Fruit fly (Drosophila melanogaster) whole organism, embryonic: ENCODE results near the gene sws.

ENCODE experiments used
- C15 ChIP-seq: fragments of 200-800 bp; sonication (Bioruptor generic); IDR thresholded peaks from 3 replicates; pipeline ENCODE4 v1.3.6; 2022; ENCODE audit warnings: missing biosample characterization, missing genetic modification characterization
- CG10274 ChIP-seq: fragments of 200-800 bp; sonication (Bioruptor generic); optimal IDR thresholded peaks from 3 replicates; lab custom pipeline; 2017; ENCODE audit warnings: missing biosample characterization, mild to moderate bottlenecking, missing genetic modification characterization
- CG10979 ChIP-seq: fragments of 200-800 bp; sonication (Bioruptor generic); optimal IDR thresholded peaks from 2 replicates; lab custom pipeline; 2018; ENCODE audit warnings: missing biosample characterization, mild to moderate bottlenecking, missing genetic modification characterization, moderate library complexity
- CG12744 ChIP-seq: fragments of 200-800 bp; sonication (Bioruptor generic); optimal IDR thresholded peaks from 2 replicates; lab custom pipeline; 2016; ENCODE audit warnings: missing biosample characterization, missing genetic modification characterization
- CG12942 ChIP-seq: fragments of 200-800 bp; sonication (Bioruptor generic); optimal IDR thresholded peaks from 3 replicates; lab custom pipeline; 2016; ENCODE audit warnings: missing biosample characterization, missing genetic modification characterization
- CG13287 ChIP-seq: fragments of 200-800 bp; sonication (Bioruptor generic); IDR thresholded peaks from 2 replicates; pipeline ENCODE4 v1.3.6; 2022; ENCODE audit warnings: missing biosample characterization, missing genetic modification characterization; ENCODE audit not compliant: partially characterized antibody
- CG14710 ChIP-seq: fragments of 200-800 bp; sonication (Bioruptor generic); optimal IDR thresholded peaks from 3 replicates; lab custom pipeline; 2019; ENCODE audit warnings: missing biosample characterization, mild to moderate bottlenecking, missing genetic modification characterization, moderate library complexity
- CG16779 ChIP-seq: fragments of 200-800 bp; sonication (Bioruptor generic); IDR thresholded peaks from 2 replicates; pipeline ENCODE4 v1.3.6; 2022; ENCODE audit warnings: missing biosample characterization, missing genetic modification characterization
- CG17359 ChIP-seq: fragments of 200-800 bp; sonication (Bioruptor generic); optimal IDR thresholded peaks from 3 replicates; lab custom pipeline; 2018; ENCODE audit warnings: missing biosample characterization, mild to moderate bottlenecking, missing genetic modification characterization, moderate library complexity
- CG18262 ChIP-seq: fragments of 200-800 bp; optimal IDR thresholded peaks from 3 replicates; lab custom pipeline; 2019; ENCODE audit warnings: missing biosample characterization, mild to moderate bottlenecking, missing genetic modification characterization, moderate library complexity
- CG31388 ChIP-seq: fragments of 200-800 bp; sonication (Bioruptor generic); optimal IDR thresholded peaks from 2 replicates; lab custom pipeline; 2016; ENCODE audit warnings: missing biosample characterization, missing genetic modification characterization
- CG4328 ChIP-seq: fragments of 200-800 bp; sonication (Bioruptor generic); optimal IDR thresholded peaks from 3 replicates; lab custom pipeline; 2017; ENCODE audit warnings: missing biosample characterization, missing genetic modification reagents, missing genetic modification characterization
- CG4854 ChIP-seq: fragments of 200-800 bp; sonication (Bioruptor generic); optimal IDR thresholded peaks from 2 replicates; lab custom pipeline; 2016; ENCODE audit warnings: missing biosample characterization, missing genetic modification characterization, inconsistent platforms
- CG5245 ChIP-seq: fragments of 200-800 bp; sonication (Bioruptor generic); optimal IDR thresholded peaks from 3 replicates; lab custom pipeline; 2016; ENCODE audit warnings: missing biosample characterization, missing genetic modification characterization
- CG7271 ChIP-seq: fragments of 200-800 bp; sonication (Bioruptor generic); optimal IDR thresholded peaks from 2 replicates; lab custom pipeline; 2018; ENCODE audit warnings: missing biosample characterization, mild to moderate bottlenecking, missing genetic modification characterization, moderate library complexity
- CG8281 ChIP-seq: fragments of 200-800 bp; sonication (Bioruptor generic); optimal IDR thresholded peaks from 2 replicates; lab custom pipeline; 2018; ENCODE audit warnings: missing biosample characterization, mild to moderate bottlenecking, missing genetic modification characterization, moderate library complexity
- CHES-1-like ChIP-seq: fragments of 200-800 bp; sonication (Bioruptor generic); optimal IDR thresholded peaks from 2 replicates; lab custom pipeline; 2016; ENCODE audit warnings: missing biosample characterization, missing genetic modification characterization
- CkIIα-i1 ChIP-seq: fragments of 200-800 bp; sonication (Bioruptor generic); IDR thresholded peaks from 2 replicates; pipeline ENCODE4 v1.3.6; 2022; ENCODE audit warnings: missing biosample characterization, missing genetic modification characterization
- Deaf1 ChIP-seq: fragments of 200-800 bp; optimal IDR thresholded peaks from 3 replicates; lab custom pipeline; 2019; ENCODE audit warnings: missing biosample characterization, mild to moderate bottlenecking, missing genetic modification characterization, moderate library complexity
- Dfd ChIP-seq, 2 experiments: fragments of >200 bp; optimal IDR thresholded peaks; 2 replicates each; lab custom pipeline; 2017; ENCODE audit warnings: missing biosample characterization in 2 of 2, missing genetic modification characterization in 2 of 2
- Dp ChIP-seq: fragments of 200-800 bp; sonication (Bioruptor generic); optimal IDR thresholded peaks from 2 replicates; lab custom pipeline; 2018; ENCODE audit warnings: missing biosample characterization, mild to moderate bottlenecking, missing genetic modification characterization, moderate library complexity
- E2f1 ChIP-seq: fragments of 200-800 bp; sonication (Bioruptor generic); IDR thresholded peaks from 2 replicates; pipeline ENCODE4 v1.3.6; 2022; ENCODE audit warnings: missing biosample characterization, missing genetic modification characterization
- Eip74EF ChIP-seq, 2 experiments: fragments of 200-800 bp in 1 of 2; fragments of >200 bp in 1 of 2; sonication (Bioruptor generic) in 1 of 2; optimal IDR thresholded peaks; 2 replicates each; lab custom pipeline; 2017 to 2019; ENCODE audit warnings: missing biosample characterization in 2 of 2, missing genetic modification characterization in 2 of 2, mild to moderate bottlenecking in 1 of 2, moderate library complexity in 1 of 2
- Gug ChIP-seq: fragments of 200-800 bp; sonication (Bioruptor generic); IDR thresholded peaks from 4 replicates; pipeline ENCODE4 v1.3.6; 2022; ENCODE audit warnings: missing biosample characterization, missing genetic modification characterization
- HmgZ ChIP-seq: fragments of 200-800 bp; sonication (Bioruptor generic); optimal IDR thresholded peaks from 2 replicates; lab custom pipeline; 2018; ENCODE audit warnings: missing biosample characterization, mild to moderate bottlenecking, missing genetic modification characterization
- NfI ChIP-seq: fragments of 200-800 bp; sonication (Bioruptor generic); optimal IDR thresholded peaks from 3 replicates; lab custom pipeline; 2018; ENCODE audit warnings: missing biosample characterization, mild to moderate bottlenecking, missing genetic modification characterization, moderate library complexity
- Six4 ChIP-seq: fragments of 200-800 bp; sonication (Bioruptor generic); optimal IDR thresholded peaks from 2 replicates; lab custom pipeline; 2016; ENCODE audit warnings: missing biosample characterization, missing genetic modification characterization
- Xbp1 ChIP-seq: fragments of 200-800 bp; sonication (Bioruptor generic); optimal IDR thresholded peaks from 3 replicates; lab custom pipeline; 2016; ENCODE audit warnings: missing biosample characterization, mild to moderate bottlenecking, missing genetic modification characterization
- ab ChIP-seq: fragments of 200-800 bp; sonication (Bioruptor generic); optimal IDR thresholded peaks from 2 replicates; lab custom pipeline; 2016; ENCODE audit warnings: missing biosample characterization, missing genetic modification characterization
- abd-A ChIP-seq: fragments of 200-800 bp; sonication (Bioruptor generic); optimal IDR thresholded peaks from 3 replicates; lab custom pipeline; 2019; ENCODE audit warnings: missing biosample characterization, mild to moderate bottlenecking, missing genetic modification characterization, moderate library complexity
- bcd ChIP-seq: fragments of 200-800 bp; sonication (Bioruptor generic); optimal IDR thresholded peaks from 2 replicates; lab custom pipeline; 2017; ENCODE audit warnings: missing biosample characterization, mild to moderate bottlenecking, missing genetic modification characterization
- btn ChIP-seq: fragments of 200-800 bp; sonication (Bioruptor generic); optimal IDR thresholded peaks from 2 replicates; lab custom pipeline; 2016; ENCODE audit warnings: missing biosample characterization, missing genetic modification characterization
- chinmo ChIP-seq: fragments of 200-800 bp; sonication (Bioruptor generic); IDR thresholded peaks from 4 replicates; pipeline ENCODE4 v1.3.6; 2022; ENCODE audit warnings: missing biosample characterization, missing genetic modification characterization; ENCODE audit not compliant: partially characterized antibody
- eve ChIP-seq, 2 experiments: fragments of >200 bp; optimal IDR thresholded peaks; 2 replicates each; lab custom pipeline; 2017; ENCODE audit warnings: missing biosample characterization in 2 of 2, missing genetic modification characterization in 2 of 2
- fd102C ChIP-seq: fragments of 200-800 bp; sonication (Bioruptor generic); optimal IDR thresholded peaks from 2 replicates; lab custom pipeline; 2018; ENCODE audit warnings: missing biosample characterization, mild to moderate bottlenecking, missing genetic modification characterization, moderate library complexity
- fd96Cb ChIP-seq: fragments of 200-800 bp; sonication (Bioruptor generic); optimal IDR thresholded peaks from 2 replicates; lab custom pipeline; 2018; ENCODE audit warnings: missing biosample characterization, mild to moderate bottlenecking, missing genetic modification characterization, moderate library complexity
- gfzf ChIP-seq: fragments of 200-800 bp; sonication (Bioruptor generic); optimal IDR thresholded peaks from 2 replicates; lab custom pipeline; 2016; ENCODE audit warnings: missing biosample characterization, mild to moderate bottlenecking, missing genetic modification characterization, moderate library complexity
- gsb ChIP-seq: fragments of 200-800 bp; sonication (Bioruptor generic); IDR thresholded peaks from 2 replicates; pipeline ENCODE4 v1.3.6; 2022; ENCODE audit warnings: missing biosample characterization, missing genetic modification characterization
- gt ChIP-seq: fragments of 200-800 bp; sonication (Bioruptor generic); IDR thresholded peaks from 2 replicates; pipeline ENCODE4 v1.3.6; 2022; ENCODE audit warnings: missing biosample characterization, missing genetic modification characterization
- h ChIP-seq: fragments of >200 bp; optimal IDR thresholded peaks from 2 replicates; lab custom pipeline; 2017
- ind ChIP-seq: fragments of 200-800 bp; sonication (Bioruptor generic); optimal IDR thresholded peaks from 3 replicates; lab custom pipeline; 2016; ENCODE audit warnings: missing biosample characterization, missing genetic modification characterization
- insv ChIP-seq, 2 experiments: fragments of 200-800 bp; sonication (Bioruptor generic); optimal IDR thresholded peaks; 3 replicates each; lab custom pipeline; 2016 to 2018; ENCODE audit warnings: missing biosample characterization in 2 of 2, missing genetic modification characterization in 2 of 2
- jigr1 ChIP-seq: fragments of 200-800 bp; sonication (Bioruptor generic); IDR thresholded peaks from 3 replicates; pipeline ENCODE4 v1.3.6; 2022; ENCODE audit warnings: missing biosample characterization, missing genetic modification characterization
- nau ChIP-seq: fragments of 200-800 bp; sonication (Bioruptor generic); optimal IDR thresholded peaks from 3 replicates; lab custom pipeline; 2017; ENCODE audit warnings: missing biosample characterization, mild to moderate bottlenecking, missing genetic modification characterization, missing genetic modification reagents
- nom ChIP-seq: fragments of 200-800 bp; sonication (Bioruptor generic); optimal IDR thresholded peaks from 2 replicates; lab custom pipeline; 2017; ENCODE audit warnings: missing biosample characterization, missing genetic modification characterization, mild to moderate bottlenecking, moderate library complexity, missing genetic modification reagents
- org-1 ChIP-seq: fragments of 200-800 bp; sonication (Bioruptor generic); optimal IDR thresholded peaks from 2 replicates; lab custom pipeline; 2017; ENCODE audit warnings: missing biosample characterization, missing genetic modification characterization
- phol ChIP-seq: fragments of 200-800 bp; sonication (Bioruptor generic); optimal IDR thresholded peaks from 3 replicates; lab custom pipeline; 2018; ENCODE audit warnings: missing biosample characterization, mild to moderate bottlenecking, missing genetic modification characterization, moderate library complexity
- sima ChIP-seq: fragments of 200-800 bp; sonication (Bioruptor generic); optimal IDR thresholded peaks from 2 replicates; lab custom pipeline; 2016; ENCODE audit warnings: missing biosample characterization, missing genetic modification characterization
- slou ChIP-seq: fragments of 200-800 bp; sonication (Bioruptor generic); optimal IDR thresholded peaks from 3 replicates; lab custom pipeline; 2016; ENCODE audit warnings: missing biosample characterization, missing genetic modification characterization
- vfl ChIP-seq: fragments of 200-800 bp; sonication (Bioruptor generic); optimal IDR thresholded peaks from 2 replicates; lab custom pipeline; 2016; ENCODE audit warnings: missing biosample characterization, missing genetic modification characterization
- zen ChIP-seq: fragments of 200-800 bp; sonication (Bioruptor generic); optimal IDR thresholded peaks from 3 replicates; lab custom pipeline; 2018; ENCODE audit warnings: missing biosample characterization, mild to moderate bottlenecking, missing genetic modification characterization, moderate library complexity
- zen2 ChIP-seq: fragments of 200-800 bp; sonication (Bioruptor generic); IDR thresholded peaks from 3 replicates; pipeline ENCODE4 v1.3.6; 2022; ENCODE audit warnings: missing biosample characterization, missing genetic modification characterization; ENCODE audit not compliant: partially characterized antibody

sws gene

dm6 chrX:7978027-7978426 lies 10.0 kb upstream of the sws start (continued):
- TF ChIP-seq NfI (GFP tag; lab: Kevin White, UChicago) (no peak), Dfd (GFP tag; optimal IDR thresholded peaks at IDR 0.05; lab: Kevin White, UChicago) (no peak), CG31388 (no peak), Six4 (GFP tag; lab: Kevin White, UChicago) (no peak), CG5245 (no peak), nom (no peak), CG10979 (tag; lab: Kevin White, UChicago) (peak; percentile 42), sima (no peak), zen2 (no peak), CG18262 (tag; lab: Kevin White, UChicago) (peak; percentile 50), CG12942 (GFP tag; lab: Kevin White, UChicago) (no peak), Dp (no peak), ab (GFP tag; lab: Kevin White, UChicago) (no peak), gsb (GFP tag; lab: Robert Waterston, UW) (no peak), CG12744 (GFP tag; lab: Kevin White, UChicago) (no peak), h (no peak), CG4328 (no peak), abd-A (tag; lab: Kevin White, UChicago) (no peak), nau (GFP tag; lab: Kevin White, UChicago) (no peak), CG14710 (tag; lab: Kevin White, UChicago) (peak; percentile 35), gfzf (no peak), E2f1 (GFP tag; lab: Robert Waterston, UW) (no peak), ind (no peak), CHES-1-like (no peak), insv (GFP tag; optimal IDR thresholded peaks at IDR 0.05; lab: Kevin White, UChicago) (no peak), C15 (GFP tag; lab: Robert Waterston, UW) (no peak), bcd (GFP tag; lab: Kevin White, UChicago) (peak; percentile 4), eve (GFP tag; optimal IDR thresholded peaks at IDR 0.05; lab: Kevin White, UChicago) (peak in 1 of 2 experiments; percentile 70), btn (no peak), CG8281 (no peak), Eip74EF (GFP tag; optimal IDR thresholded peaks at IDR 0.05; lab: Kevin White, UChicago) (no peak), gt (GFP tag; lab: Robert Waterston, UW) (no peak), org-1 (GFP tag; lab: Kevin White, UChicago) (peak; percentile 4), phol (peak; percentile 51), CkIIα-i1 (GFP tag; lab: Robert Waterston, UW) (no peak), fd96Cb (tag; lab: Kevin White, UChicago) (peak; percentile 7), CG10274 (GFP tag; lab: Kevin White, UChicago) (no peak), slou (GFP tag; lab: Kevin White, UChicago) (no peak), CG13287 (GFP tag; lab: Robert Waterston, UW) (no peak), CG7271 (no peak), jigr1 (GFP tag; lab: Robert Waterston, UW) (no peak), Gug (no peak), CG16779 (GFP tag; lab: Robert Waterston, UW) (no peak), CG4854 (no peak), fd102C (GFP tag; lab: Kevin White, UChicago) (no peak), CG17359 (tag; lab: Kevin White, UChicago) (peak; percentile 40), chinmo (GFP tag; lab: Robert Waterston, UW) (no peak), vfl (GFP tag; lab: Kevin White, UChicago) (no peak), Deaf1 (tag; lab: Kevin White, UChicago) (no peak), zen (tag; lab: Kevin White, UChicago) (no peak), Xbp1 (GFP tag; lab: Kevin White, UChicago) (no peak), HmgZ (tag; lab: Kevin White, UChicago) (no peak)
